Fruit fly (Drosophila melanogaster) whole organism, embryonic: Measurements from ENCODE around the gene Txl.
A peak's percentile ranks its signal among the peaks of the same experiment; 100 is the strongest.

ENCODE experiments used
- Abd-B ChIP-seq: fragments of 200-800 bp; sonication (Bioruptor generic); optimal IDR thresholded peaks from 2 replicates; lab custom pipeline; 2018; ENCODE audit warnings: missing biosample characterization, mild to moderate bottlenecking, missing genetic modification characterization, moderate library complexity
- B-H2 ChIP-seq: fragments of 200-800 bp; sonication (Bioruptor generic); optimal IDR thresholded peaks from 2 replicates; lab custom pipeline; 2018; ENCODE audit warnings: missing biosample characterization, mild to moderate bottlenecking, missing genetic modification characterization
- BEAF-32 ChIP-seq: fragments of 200-800 bp; sonication (Bioruptor generic); optimal IDR thresholded peaks from 3 replicates; lab custom pipeline; 2017; ENCODE audit warnings: missing biosample characterization, missing genetic modification characterization, mild to moderate bottlenecking, moderate library complexity, missing genetic modification reagents
- CG12155 ChIP-seq: fragments of 200-800 bp; sonication (Bioruptor generic); optimal IDR thresholded peaks from 3 replicates; lab custom pipeline; 2016; ENCODE audit warnings: missing biosample characterization, missing genetic modification characterization
- CG12659 ChIP-seq: fragments of 200-800 bp; sonication (Bioruptor generic); optimal IDR thresholded peaks from 3 replicates; lab custom pipeline; 2017; ENCODE audit warnings: mild to moderate bottlenecking, missing biosample characterization, missing genetic modification reagents, missing genetic modification characterization
- CG17568 ChIP-seq: fragments of 200-800 bp; sonication (Bioruptor generic); optimal IDR thresholded peaks from 2 replicates; lab custom pipeline; 2018; ENCODE audit warnings: missing biosample characterization, mild to moderate bottlenecking, missing genetic modification characterization, moderate library complexity
- CG2116 ChIP-seq: fragments of 200-800 bp; sonication (Bioruptor generic); optimal IDR thresholded peaks from 3 replicates; lab custom pipeline; 2018; ENCODE audit warnings: missing biosample characterization, mild to moderate bottlenecking, missing genetic modification characterization
- CG2889 ChIP-seq: fragments of 200-800 bp; sonication (Bioruptor generic); IDR thresholded peaks from 3 replicates; pipeline ENCODE4 v1.3.6; 2022; ENCODE audit warnings: missing biosample characterization, missing genetic modification characterization
- CG3065 ChIP-seq: fragments of 200-800 bp; sonication (Bioruptor generic); optimal IDR thresholded peaks from 2 replicates; lab custom pipeline; 2016; ENCODE audit warnings: missing biosample characterization, missing genetic modification characterization
- CG33213 ChIP-seq: fragments of 200-800 bp; sonication (Bioruptor generic); optimal IDR thresholded peaks from 3 replicates; lab custom pipeline; 2016; ENCODE audit warnings: missing biosample characterization, missing genetic modification characterization
- CG34224 ChIP-seq: fragments of 200-800 bp; sonication (Bioruptor generic); IDR thresholded peaks from 3 replicates; pipeline ENCODE4 v1.3.6; 2022; ENCODE audit warnings: missing biosample characterization, missing genetic modification characterization; ENCODE audit not compliant: partially characterized antibody
- CG3838 ChIP-seq: fragments of 200-800 bp; sonication (Bioruptor generic); optimal IDR thresholded peaks from 3 replicates; lab custom pipeline; 2016; ENCODE audit warnings: missing biosample characterization, missing genetic modification characterization
- CG4617 ChIP-seq: fragments of 200-800 bp; sonication (Bioruptor generic); optimal IDR thresholded peaks from 3 replicates; lab custom pipeline; 2016; ENCODE audit warnings: missing biosample characterization, missing genetic modification characterization, borderline replicate concordance
- CG7357 ChIP-seq: fragments of 200-800 bp; sonication (Bioruptor generic); IDR thresholded peaks from 3 replicates; pipeline ENCODE4 v1.3.6; 2022; ENCODE audit warnings: missing biosample characterization, missing genetic modification characterization
- CG9215 ChIP-seq: fragments of 200-800 bp; sonication (Bioruptor generic); IDR thresholded peaks from 2 replicates; pipeline ENCODE4 v1.3.6; 2022; ENCODE audit warnings: missing biosample characterization, missing genetic modification characterization
- CkIIα-i1 ChIP-seq: fragments of 200-800 bp; sonication (Bioruptor generic); IDR thresholded peaks from 2 replicates; pipeline ENCODE4 v1.3.6; 2022; ENCODE audit warnings: missing biosample characterization, missing genetic modification characterization
- CoRest ChIP-seq: fragments of 200-800 bp; sonication (Bioruptor generic); optimal IDR thresholded peaks from 3 replicates; lab custom pipeline; 2018; ENCODE audit warnings: missing biosample characterization, mild to moderate bottlenecking, missing genetic modification characterization, moderate library complexity
- Dbx ChIP-seq: fragments of 200-800 bp; sonication (Bioruptor generic); IDR thresholded peaks from 3 replicates; pipeline ENCODE4 v1.3.6; 2022; ENCODE audit warnings: missing biosample characterization, missing genetic modification characterization
- Ets97D ChIP-seq: fragments of 200-800 bp; sonication (Bioruptor generic); optimal IDR thresholded peaks from 3 replicates; lab custom pipeline; 2016; ENCODE audit warnings: missing biosample characterization, missing genetic modification characterization
- HmgZ ChIP-seq: fragments of 200-800 bp; sonication (Bioruptor generic); optimal IDR thresholded peaks from 2 replicates; lab custom pipeline; 2018; ENCODE audit warnings: missing biosample characterization, mild to moderate bottlenecking, missing genetic modification characterization
- Hmr ChIP-seq: fragments of 200-800 bp; sonication (Bioruptor generic); optimal IDR thresholded peaks from 3 replicates; lab custom pipeline; 2017; ENCODE audit warnings: mild to moderate bottlenecking, missing biosample characterization, missing genetic modification reagents, missing genetic modification characterization
- Hr3 ChIP-seq: fragments of 200-800 bp; sonication (Bioruptor generic); optimal IDR thresholded peaks from 3 replicates; lab custom pipeline; 2016; ENCODE audit warnings: missing biosample characterization, missing genetic modification characterization
- Kr ChIP-seq: fragments of 200-800 bp; sonication (Bioruptor generic); optimal IDR thresholded peaks from 2 replicates; lab custom pipeline; 2017; ENCODE audit warnings: missing biosample characterization, mild to moderate bottlenecking, missing genetic modification characterization
- MBD-R2 ChIP-seq: fragments of 200-800 bp; sonication (Bioruptor generic); IDR thresholded peaks from 2 replicates; pipeline ENCODE4 v1.3.6; 2022; ENCODE audit warnings: missing biosample characterization, missing genetic modification characterization
- MESR4 ChIP-seq: fragments of 200-800 bp; sonication (Bioruptor generic); optimal IDR thresholded peaks from 2 replicates; lab custom pipeline; 2018; ENCODE audit warnings: missing biosample characterization, mild to moderate bottlenecking, missing genetic modification characterization, moderate library complexity
- Max ChIP-seq: fragments of 200-800 bp; sonication (Bioruptor generic); optimal IDR thresholded peaks from 2 replicates; lab custom pipeline; 2016; ENCODE audit warnings: missing biosample characterization, mild to moderate bottlenecking, missing genetic modification characterization
- Med ChIP-seq: fragments of 200-800 bp; sonication (Bioruptor generic); peaks from one replicate; lab custom pipeline; 2016; ENCODE audit warnings: missing biosample characterization, missing genetic modification characterization, mild to moderate bottlenecking, inconsistent platforms, moderate library complexity
- NfI ChIP-seq: fragments of 200-800 bp; sonication (Bioruptor generic); optimal IDR thresholded peaks from 3 replicates; lab custom pipeline; 2018; ENCODE audit warnings: missing biosample characterization, mild to moderate bottlenecking, missing genetic modification characterization, moderate library complexity
- Opbp ChIP-seq: fragments of 200-800 bp; sonication (Bioruptor generic); IDR thresholded peaks from 3 replicates; pipeline ENCODE4 v1.3.6; 2022; ENCODE audit warnings: missing biosample characterization, missing genetic modification characterization; ENCODE audit not compliant: partially characterized antibody
- Ptx1 ChIP-seq: fragments of 200-800 bp; sonication (Bioruptor generic); IDR thresholded peaks from 2 replicates; pipeline ENCODE4 v1.3.6; 2022; ENCODE audit warnings: missing biosample characterization, missing genetic modification characterization
- Usf ChIP-seq: fragments of 200-800 bp; sonication (Bioruptor generic); optimal IDR thresholded peaks from 2 replicates; lab custom pipeline; 2017; ENCODE audit warnings: missing genotype, missing biosample characterization, missing genetic modification characterization
- Xbp1 ChIP-seq: fragments of 200-800 bp; sonication (Bioruptor generic); optimal IDR thresholded peaks from 3 replicates; lab custom pipeline; 2016; ENCODE audit warnings: missing biosample characterization, mild to moderate bottlenecking, missing genetic modification characterization
- abd-A ChIP-seq: fragments of 200-800 bp; sonication (Bioruptor generic); optimal IDR thresholded peaks from 3 replicates; lab custom pipeline; 2019; ENCODE audit warnings: missing biosample characterization, mild to moderate bottlenecking, missing genetic modification characterization, moderate library complexity
- chif ChIP-seq, 2 experiments: fragments of 200-800 bp; sonication (Bioruptor generic); optimal IDR thresholded peaks; 3 replicates each; lab custom pipeline; 2016; ENCODE audit warnings: missing biosample characterization in 2 of 2, missing genetic modification characterization in 2 of 2
- crol ChIP-seq: fragments of 200-800 bp; sonication (Bioruptor generic); IDR thresholded peaks from 2 replicates; pipeline ENCODE4 v1.3.6; 2022; ENCODE audit warnings: missing biosample characterization, missing genetic modification characterization
- esg ChIP-seq: fragments of 200-800 bp; sonication (Bioruptor generic); conservative IDR thresholded peaks from 2 replicates; pipeline ENCODE4 v1.3.6; 2022; ENCODE audit warnings: missing biosample characterization, missing genetic modification characterization
- hbn ChIP-seq: fragments of 200-800 bp; sonication (Bioruptor generic); IDR thresholded peaks from 2 replicates; pipeline ENCODE4 v1.3.6; 2022; ENCODE audit warnings: missing biosample characterization, missing genetic modification characterization; ENCODE audit not compliant: partially characterized antibody
- kni ChIP-seq: fragments of 200-800 bp; sonication (Bioruptor generic); optimal IDR thresholded peaks from 3 replicates; lab custom pipeline; 2017; ENCODE audit warnings: mild to moderate bottlenecking, missing biosample characterization, missing genetic modification reagents, missing genetic modification characterization
- lbe ChIP-seq: fragments of 200-800 bp; sonication (Bioruptor generic); optimal IDR thresholded peaks from 2 replicates; lab custom pipeline; 2016; ENCODE audit warnings: missing biosample characterization, mild to moderate bottlenecking, missing genetic modification characterization
- mld ChIP-seq: fragments of 200-800 bp; sonication (Bioruptor generic); IDR thresholded peaks from 3 replicates; pipeline ENCODE4 v1.3.6; 2022; ENCODE audit warnings: missing biosample characterization, missing genetic modification characterization; ENCODE audit not compliant: partially characterized antibody
- phol ChIP-seq: fragments of 200-800 bp; sonication (Bioruptor generic); optimal IDR thresholded peaks from 3 replicates; lab custom pipeline; 2018; ENCODE audit warnings: missing biosample characterization, mild to moderate bottlenecking, missing genetic modification characterization, moderate library complexity
- pita ChIP-seq: fragments of 200-800 bp; sonication (Bioruptor generic); optimal IDR thresholded peaks from 2 replicates; lab custom pipeline; 2017; ENCODE audit warnings: missing biosample characterization, mild to moderate bottlenecking, missing genetic modification characterization
- stwl ChIP-seq: fragments of 200-800 bp; sonication (Bioruptor generic); optimal IDR thresholded peaks from 3 replicates; lab custom pipeline; 2018; ENCODE audit warnings: missing biosample characterization, mild to moderate bottlenecking, missing genetic modification characterization, moderate library complexity
- ttk ChIP-seq: fragments of 200-800 bp; sonication (Bioruptor generic); IDR thresholded peaks from 2 replicates; pipeline ENCODE4 v2.1.2; 2022; ENCODE audit warnings: missing biosample characterization, missing genetic modification characterization
- zfh1 ChIP-seq: fragments of 200-800 bp; sonication (Bioruptor generic); IDR thresholded peaks from 3 replicates; pipeline ENCODE4 v1.3.6; 2022; ENCODE audit warnings: missing biosample characterization, missing genetic modification characterization

Txl gene

dm6 chr3L:5765844-5766200 lies at the start of gene Txl:
Txl (plus strand) TSS chr3L:5765846.
- TF ChIP-seq CG4617 (GFP tag; lab: Kevin White, UChicago) (peak; percentile 15), CG34224 (GFP tag; lab: Robert Waterston, UW) (no peak), hbn (GFP tag; lab: Robert Waterston, UW) (0 out of 2 replicates have a peak, but pooled peaks have one; percentile 9), esg (no peak), CkIIα-i1 (GFP tag; lab: Robert Waterston, UW) (no peak), CG3065 (GFP tag; lab: Kevin White, UChicago) (no peak), ttk (GFP tag; lab: Robert Waterston, UW) (no peak), CG12659 (GFP tag; lab: Kevin White, UChicago) (peak; percentile 21), MESR4 (GFP tag; lab: Kevin White, UChicago) (peak; percentile 60), mld (0 out of 3 replicates have a peak, but pooled peaks have one; percentile 42), B-H2 (GFP tag; lab: Kevin White, UChicago) (no peak), MBD-R2 (GFP tag; lab: Robert Waterston, UW) (0 out of 2 replicates have a peak, but pooled peaks have one; percentile 3), Abd-B (GFP tag; lab: Kevin White, UChicago) (no peak)

- TF ChIP-seq Hr3 (GFP tag; lab: Kevin White, UChicago) = no peak
- no peak for TF ChIP-seq Ptx1 (GFP tag; lab: Robert Waterston, UW)
- TF ChIP-seq crol (GFP tag; lab: Robert Waterston, UW) = peak; percentile 51; the same call in 1 of the 2 replicates
- TF ChIP-seq CG2889 (GFP tag; lab: Robert Waterston, UW) = no peak
- TF ChIP-seq CG9215 (GFP tag; lab: Robert Waterston, UW) = no peak
- TF ChIP-seq abd-A (tag; lab: Kevin White, UChicago) = peak; percentile 72
- TF ChIP-seq Opbp (GFP tag; lab: Robert Waterston, UW) = no peak
Observed at dm6 chr3L:5731639-5732038, 34.0 kb upstream of the Txl start.

- TF ChIP-seq Usf (no peak), CoRest (peak; percentile 62), HmgZ (tag; lab: Kevin White, UChicago) (peak; percentile 76), Hmr (GFP tag; lab: Kevin White, UChicago) (peak; percentile 31), Xbp1 (peak; percentile 25), CG12659 (GFP tag; lab: Kevin White, UChicago) (peak; percentile 46), Dbx (0 out of 3 replicates have a peak, but pooled peaks have one; percentile 25), kni (GFP tag; lab: Kevin White, UChicago) (no peak), stwl (peak; percentile 93), Kr (GFP tag; lab: Kevin White, UChicago) (no peak), lbe (GFP tag; lab: Kevin White, UChicago) (peak; percentile 8), CG2116 (peak; percentile 60), chif (GFP tag; optimal IDR thresholded peaks at IDR 0.05; lab: Kevin White, UChicago) (peak in 1 of 2 experiments; percentile 13), zfh1 (no peak), CG17568 (GFP tag; lab: Kevin White, UChicago) (no peak), Med (GFP tag; lab: Kevin White, UChicago) (no peak), CG3838 (GFP tag; lab: Kevin White, UChicago) (no peak), NfI (GFP tag; lab: Kevin White, UChicago) (peak; percentile 14), pita (GFP tag; lab: Kevin White, UChicago) (peak; percentile 8), CG33213 (GFP tag; lab: Kevin White, UChicago) (peak; percentile 48), CG7357 (GFP tag; lab: Robert Waterston, UW) (no peak), CG12155 (GFP tag; lab: Kevin White, UChicago) (peak; percentile 41), Ets97D (peak; percentile 66), BEAF-32 (GFP tag; lab: Kevin White, UChicago) (peak; percentile 38), phol (tag; lab: Kevin White, UChicago) (peak; percentile 21), mld (no peak), Max (GFP tag; lab: Kevin White, UChicago) (peak; percentile 7)
Observed at dm6 chr3L:5749616-5750336, 15.9 kb upstream of the Txl start.
